Fruit fly (Drosophila melanogaster): ENCODE measurements around the gene eIF5.

The eIF5 gene

DNA sequence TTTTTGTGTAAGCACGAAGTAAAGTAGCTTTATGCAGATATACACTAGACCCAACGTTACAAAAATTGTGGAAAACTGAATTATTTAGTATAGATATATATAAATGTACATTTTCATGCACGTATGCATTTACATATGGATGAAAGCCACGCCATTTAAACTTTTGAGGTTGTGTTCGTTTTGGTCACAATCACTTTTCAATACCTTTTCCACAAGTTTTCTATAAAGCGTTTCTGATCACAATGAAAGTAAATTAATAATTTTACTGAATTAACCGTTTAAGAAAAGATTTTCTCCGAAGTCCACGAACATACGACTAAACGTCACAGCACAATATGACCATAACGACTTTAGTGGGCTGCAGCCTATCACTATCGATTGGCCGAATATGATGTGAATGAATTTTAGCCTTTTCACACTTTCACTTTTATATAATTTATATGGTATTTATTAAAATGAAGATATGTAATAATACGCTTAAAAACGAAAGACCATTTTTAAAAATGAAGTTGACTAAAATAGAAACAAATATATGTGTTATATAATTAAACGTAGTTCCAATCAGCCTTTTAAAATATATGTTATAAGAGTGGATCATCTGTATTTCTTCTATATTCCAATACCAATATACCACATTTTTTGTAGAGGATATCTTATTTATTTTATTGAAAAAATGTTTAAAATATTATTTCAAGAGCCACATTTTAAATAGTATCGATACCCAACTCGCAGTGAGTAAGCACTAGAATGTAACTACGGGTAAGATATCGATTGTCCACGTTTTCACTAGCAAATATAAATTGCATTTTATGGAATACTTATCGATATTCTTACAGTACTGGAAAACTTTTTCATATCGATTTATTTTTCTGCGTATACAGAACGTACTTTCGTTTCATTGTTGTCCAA, at the start of gene eIF5, which contains the start of the genes CG46312 and exd:
Gene eIF5, minus strand, starts transcription at position 357 of the 909 bp plus-strand sequence.
Gene CG46312, minus strand, starts transcription at position 357 of the 909 bp plus-strand sequence.
Gene exd, plus strand, starts transcription at position 851 of the 909 bp plus-strand sequence.
- TF ChIP-seq NFAT (GFP tag; IDR thresholded peaks at IDR 0.05) (no peak), CG8290 (GFP tag; optimal IDR thresholded peaks at IDR 0.05) (no peak), CG8290 (tag; optimal IDR thresholded peaks at IDR 0.05) (no peak), pb (GFP tag; optimal IDR thresholded peaks at IDR 0.05) (no peak), bigmax (GFP tag; optimal IDR thresholded peaks at IDR 0.05) (peak; percentile 67), sens-2 (GFP tag; IDR thresholded peaks at IDR 0.05) (no peak), nau (GFP tag; optimal IDR thresholded peaks at IDR 0.05) (no peak), grau (tag; optimal IDR thresholded peaks at IDR 0.05) (no peak), br (optimal IDR thresholded peaks at IDR 0.05) (no peak), CG8388 (GFP tag; optimal IDR thresholded peaks at IDR 0.05) (no peak), Hey (tag; optimal IDR thresholded peaks at IDR 0.05) (no peak), CG16815 (GFP tag; optimal IDR thresholded peaks at IDR 0.05) (no peak), h (optimal IDR thresholded peaks at IDR 0.05) (no peak), CG12236 (GFP tag; optimal IDR thresholded peaks at IDR 0.05) (no peak), CG2202 (tag; optimal IDR thresholded peaks at IDR 0.05) (no peak), CG15073 (GFP tag; optimal IDR thresholded peaks at IDR 0.05) (no peak), gsb (GFP tag; IDR thresholded peaks at IDR 0.05) (no peak), Optix (GFP tag; IDR thresholded peaks at IDR 0.05) (no peak), GATAe (GFP tag; conservative IDR thresholded peaks at IDR 0.05) (no peak), wdn (GFP tag; IDR thresholded peaks at IDR 0.05) (no peak), bcd (GFP tag; optimal IDR thresholded peaks at IDR 0.05) (no peak), sima (GFP tag; optimal IDR thresholded peaks at IDR 0.05) (no peak), CG17385 (GFP tag; optimal IDR thresholded peaks at IDR 0.05) (no peak), CG7839 (tag; optimal IDR thresholded peaks at IDR 0.05) (no peak), crol (GFP tag; IDR thresholded peaks at IDR 0.05) (no peak), sr (GFP tag; IDR thresholded peaks at IDR 0.05) (no peak), CG12942 (GFP tag; optimal IDR thresholded peaks at IDR 0.05) (no peak), lab (GFP tag; optimal IDR thresholded peaks at IDR 0.05) (no peak), CG4820 (GFP tag; optimal IDR thresholded peaks at IDR 0.05) (no peak), onecut (GFP tag; IDR thresholded peaks at IDR 0.05) (no peak), CG5953 (GFP tag; IDR thresholded peaks at IDR 0.05) (no peak), BEAF-32 (GFP tag; optimal IDR thresholded peaks at IDR 0.05) (peak; percentile 82), chn (GFP tag; optimal IDR thresholded peaks at IDR 0.05) (no peak), CG4424 (GFP tag; optimal IDR thresholded peaks at IDR 0.05) (no peak), so (GFP tag; IDR thresholded peaks at IDR 0.05) (no peak), hb (GFP tag; IDR thresholded peaks at IDR 0.05; ENCODE audit: partially characterized antibody) (peak; percentile 79), sob (GFP tag; IDR thresholded peaks at IDR 0.05) (no peak), tna (GFP tag; IDR thresholded peaks at IDR 0.05; ENCODE audit: partially characterized antibody) (peak; percentile 77), Trl (optimal IDR thresholded peaks at IDR 0.05) (no peak), Trl (GFP tag; optimal IDR thresholded peaks at IDR 0.05) (no peak), BtbVII (GFP tag; optimal IDR thresholded peaks at IDR 0.05) (no peak), Hr39 (optimal IDR thresholded peaks at IDR 0.05) (no peak), CG2129 (GFP tag; IDR thresholded peaks at IDR 0.05; ENCODE audit: partially characterized antibody) (no peak), CoRest (tag; optimal IDR thresholded peaks at IDR 0.05) (peak; percentile 52), CG3281 (GFP tag; optimal IDR thresholded peaks at IDR 0.05) (no peak), shn (GFP tag; optimal IDR thresholded peaks at IDR 0.05) (no peak), yki (optimal IDR thresholded peaks at IDR 0.05) (no peak), CG8089 (GFP tag; optimal IDR thresholded peaks at IDR 0.05) (no peak), slbo (GFP tag; IDR thresholded peaks at IDR 0.05) (no peak), CG6813 (GFP tag; optimal IDR thresholded peaks at IDR 0.05) (no peak), CG31365 (tag; optimal IDR thresholded peaks at IDR 0.05) (no peak), Lpt (GFP tag; optimal IDR thresholded peaks at IDR 0.05) (no peak), CG34376 (GFP tag; optimal IDR thresholded peaks at IDR 0.05) (no peak)

Measured in whole organism, embryonic.